Worm (Caenorhabditis elegans) whole organism, late embryonic: ENCODE data around the gene chil-22.

ENCODE experiments used
- F13H6.1 ChIP-seq: sonication (generic microtip); optimal IDR thresholded peaks from 2 replicates; lab custom pipeline; 2016; ENCODE audit warnings: missing genetic modification characterization, missing compliant biosample characterization
- K02D7.2 ChIP-seq: sonication (generic microtip); optimal IDR thresholded peaks from 2 replicates; lab custom pipeline; 2017; ENCODE audit warnings: mild to moderate bottlenecking, missing genetic modification characterization, missing compliant biosample characterization
- K09A11.1 ChIP-seq: sonication (generic microtip); optimal IDR thresholded peaks from 2 replicates; lab custom pipeline; 2017; ENCODE audit warnings: antibody characterized with exemption, mild to moderate bottlenecking, missing genetic modification characterization, missing compliant biosample characterization; ENCODE audit not compliant: insufficient read depth
- ama-1 ChIP-seq: fragments of 150-350 bp; optimal IDR thresholded peaks from 2 replicates; lab custom pipeline; 2014
- ceh-14 ChIP-seq: sonication (generic microtip); optimal IDR thresholded peaks from 2 replicates; lab custom pipeline; 2016; ENCODE audit warnings: missing genotype, missing genetic modification characterization, missing compliant biosample characterization
- ceh-19 ChIP-seq: fragments of 200-800 bp; sonication (Bioruptor generic); optimal IDR thresholded peaks from 2 replicates; lab custom pipeline; 2018; ENCODE audit warnings: mild to moderate bottlenecking, missing genetic modification characterization, missing compliant biosample characterization
- ceh-24 ChIP-seq: sonication (generic microtip); optimal IDR thresholded peaks from 2 replicates; lab custom pipeline; 2016; ENCODE audit warnings: mild to moderate bottlenecking, missing genetic modification characterization, missing compliant biosample characterization
- ceh-31 ChIP-seq: sonication (generic microtip); optimal IDR thresholded peaks from 2 replicates; lab custom pipeline; 2016; ENCODE audit warnings: missing genetic modification characterization, missing compliant biosample characterization
- ceh-48 ChIP-seq: sonication (generic microtip); optimal IDR thresholded peaks from 2 replicates; lab custom pipeline; 2016; ENCODE audit warnings: missing genetic modification characterization, inconsistent platforms, missing compliant biosample characterization
- ceh-9 ChIP-seq: sonication (generic microtip); optimal IDR thresholded peaks from 2 replicates; lab custom pipeline; 2016; ENCODE audit warnings: mild to moderate bottlenecking, missing genetic modification characterization, inconsistent platforms, missing compliant biosample characterization
- che-1 ChIP-seq: sonication (generic microtip); optimal IDR thresholded peaks from 2 replicates; lab custom pipeline; 2016; ENCODE audit warnings: mild to moderate bottlenecking, missing genetic modification characterization, missing compliant biosample characterization
- dmd-4 ChIP-seq: sonication (generic microtip); optimal IDR thresholded peaks from 2 replicates; lab custom pipeline; 2016; ENCODE audit warnings: borderline replicate concordance, missing genetic modification characterization, missing compliant biosample characterization
- elt-2 ChIP-seq: sonication (generic microtip); optimal IDR thresholded peaks from 2 replicates; lab custom pipeline; 2016; ENCODE audit warnings: missing genetic modification reagents, missing genetic modification characterization, missing compliant biosample characterization
- eyg-1 ChIP-seq: sonication (generic microtip); optimal IDR thresholded peaks from 2 replicates; lab custom pipeline; 2016; ENCODE audit warnings: missing genotype, missing genetic modification characterization, missing compliant biosample characterization
- fax-1 ChIP-seq: sonication (generic microtip); optimal IDR thresholded peaks from 2 replicates; lab custom pipeline; 2016; ENCODE audit warnings: missing genotype, missing genetic modification characterization, missing compliant biosample characterization
- fkh-10 ChIP-seq: fragments of 150-350 bp; optimal IDR thresholded peaks from 2 replicates; lab custom pipeline; 2014; ENCODE audit warnings: missing biosample characterization, missing genetic modification reagents, missing genetic modification characterization
- hlh-13 ChIP-seq: fragments of 200-800 bp; sonication (Bioruptor generic); optimal IDR thresholded peaks from 2 replicates; lab custom pipeline; 2018; ENCODE audit warnings: mild to moderate bottlenecking, missing genetic modification characterization, missing compliant biosample characterization
- hlh-30 ChIP-seq: sonication (generic microtip); optimal IDR thresholded peaks from 2 replicates; lab custom pipeline; 2017; ENCODE audit warnings: antibody characterized with exemption, missing genetic modification characterization, missing compliant biosample characterization; ENCODE audit not compliant: insufficient read depth
- madf-2 ChIP-seq: sonication (generic microtip); optimal IDR thresholded peaks from 2 replicates; lab custom pipeline; 2017; ENCODE audit warnings: missing genetic modification characterization, missing compliant biosample characterization
- mec-3 ChIP-seq: sonication (generic microtip); optimal IDR thresholded peaks from 2 replicates; lab custom pipeline; 2016; ENCODE audit warnings: borderline replicate concordance, missing genetic modification characterization, missing compliant biosample characterization
- nfya-1 ChIP-seq: sonication (generic microtip); optimal IDR thresholded peaks from 2 replicates; lab custom pipeline; 2017; ENCODE audit warnings: missing genetic modification characterization, mild to moderate bottlenecking, missing compliant biosample characterization, antibody characterized with exemption, moderate library complexity
- nhr-232 ChIP-seq: sonication (generic microtip); optimal IDR thresholded peaks from 2 replicates; lab custom pipeline; 2016; ENCODE audit warnings: missing genetic modification characterization, missing compliant biosample characterization
- pag-3 ChIP-seq: sonication (generic microtip); optimal IDR thresholded peaks from 2 replicates; lab custom pipeline; 2016; ENCODE audit warnings: missing compliant biosample characterization, missing genetic modification characterization, borderline replicate concordance
- pat-9 ChIP-seq: fragments of 200-800 bp; sonication (Bioruptor generic); optimal IDR thresholded peaks from 2 replicates; lab custom pipeline; 2018; ENCODE audit warnings: mild to moderate bottlenecking, missing genetic modification characterization, moderate library complexity, missing compliant biosample characterization
- pha-2 ChIP-seq: sonication (generic microtip); optimal IDR thresholded peaks from 2 replicates; lab custom pipeline; 2017; ENCODE audit warnings: mild to moderate bottlenecking, missing genetic modification characterization, missing compliant biosample characterization
- pqm-1 ChIP-seq: sonication (generic microtip); optimal IDR thresholded peaks from 2 replicates; lab custom pipeline; 2016; ENCODE audit warnings: missing genetic modification characterization, missing compliant biosample characterization
- ref-2 ChIP-seq: sonication (generic microtip); optimal IDR thresholded peaks from 2 replicates; lab custom pipeline; 2016; ENCODE audit warnings: missing genetic modification characterization, missing compliant biosample characterization
- rnt-1 ChIP-seq: sonication (generic microtip); optimal IDR thresholded peaks from 2 replicates; lab custom pipeline; 2016; ENCODE audit warnings: missing genetic modification characterization, missing compliant biosample characterization
- sox-4 ChIP-seq: sonication (generic microtip); optimal IDR thresholded peaks from 2 replicates; lab custom pipeline; 2017; ENCODE audit warnings: mild to moderate bottlenecking, missing genetic modification characterization, inconsistent platforms, missing compliant biosample characterization
- syd-9 ChIP-seq: sonication (generic microtip); optimal IDR thresholded peaks from 2 replicates; lab custom pipeline; 2016; ENCODE audit warnings: mild to moderate bottlenecking, missing genetic modification characterization, moderate library complexity, missing compliant biosample characterization
- tbx-2 ChIP-seq: sonication (generic microtip); optimal IDR thresholded peaks from 2 replicates; lab custom pipeline; 2016; ENCODE audit warnings: missing genetic modification characterization, missing compliant biosample characterization
- ttx-3 ChIP-seq: sonication (generic microtip); optimal IDR thresholded peaks from 2 replicates; lab custom pipeline; 2016; ENCODE audit warnings: missing genetic modification reagents, missing genetic modification characterization, missing compliant biosample characterization
- unc-3 ChIP-seq, 2 experiments: fragments of 200-800 bp in 1 of 2; sonication (Bioruptor generic) in 1 of 2; sonication (generic microtip) in 1 of 2; conservative IDR thresholded peaks in 1 of 2; optimal IDR thresholded peaks in 1 of 2; 2 replicates each; pipeline versions ENCODE4 v1.3.6 to Lab custom; 2016 to 2022; ENCODE audit warnings: missing compliant biosample characterization in 2 of 2, missing genetic modification characterization in 2 of 2, missing genetic modification reagents in 1 of 2
- unc-42 ChIP-seq: sonication (generic microtip); optimal IDR thresholded peaks from 2 replicates; lab custom pipeline; 2016; ENCODE audit warnings: missing genotype, missing genetic modification characterization, missing compliant biosample characterization
- unc-86 ChIP-seq: sonication (generic microtip); optimal IDR thresholded peaks from 2 replicates; lab custom pipeline; 2016; ENCODE audit warnings: missing genetic modification characterization, missing compliant biosample characterization
- ztf-16 ChIP-seq: sonication (generic microtip); optimal IDR thresholded peaks from 2 replicates; lab custom pipeline; 2017; ENCODE audit warnings: missing genetic modification characterization, missing compliant biosample characterization

Gene chil-22

DNA sequence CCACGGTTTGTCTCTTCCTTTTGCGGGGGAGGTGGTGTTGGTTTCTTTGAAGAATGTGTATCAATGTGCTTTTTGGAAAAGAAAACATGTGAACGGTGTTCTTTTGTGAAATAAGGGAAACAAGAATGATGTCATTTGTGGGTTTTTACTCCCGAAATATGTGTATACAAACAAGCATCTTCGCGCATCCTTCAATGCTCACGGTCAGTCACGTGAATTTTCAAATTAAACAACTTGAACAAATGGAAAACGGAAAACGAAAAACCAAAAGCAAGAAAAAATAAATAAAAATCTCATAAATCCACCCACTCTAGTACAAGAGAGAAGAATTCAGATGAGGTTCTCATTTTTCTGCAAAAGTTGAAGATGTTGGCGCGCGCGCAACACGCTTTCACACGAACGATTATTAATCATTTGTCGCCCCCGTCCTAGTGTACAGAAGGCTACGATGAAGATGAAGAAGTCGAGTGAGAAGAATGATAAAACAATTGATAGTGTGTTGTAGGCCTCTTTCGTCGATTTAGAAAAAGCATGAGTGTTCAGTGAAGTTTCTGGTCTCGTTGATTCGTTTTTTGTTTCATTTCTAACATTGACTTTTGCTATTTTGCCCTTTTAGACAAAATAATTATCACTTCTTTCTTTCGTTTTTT is 19.2 kb upstream of the chil-22 start:
- TF ChIP-seq fax-1 (no peak), ceh-14 (tag; lab: Kevin White, UChicago) (no peak), unc-42 (tag; lab: Kevin White, UChicago) (no peak), mec-3 (tag; lab: Kevin White, UChicago) (no peak), tbx-2 (tag; lab: Kevin White, UChicago) (no peak), ceh-48 (no peak), pag-3 (no peak), unc-86 (tag; lab: Kevin White, UChicago) (no peak)
- TF ChIP-seq, all 69 proteins: peak for 0

DNA sequence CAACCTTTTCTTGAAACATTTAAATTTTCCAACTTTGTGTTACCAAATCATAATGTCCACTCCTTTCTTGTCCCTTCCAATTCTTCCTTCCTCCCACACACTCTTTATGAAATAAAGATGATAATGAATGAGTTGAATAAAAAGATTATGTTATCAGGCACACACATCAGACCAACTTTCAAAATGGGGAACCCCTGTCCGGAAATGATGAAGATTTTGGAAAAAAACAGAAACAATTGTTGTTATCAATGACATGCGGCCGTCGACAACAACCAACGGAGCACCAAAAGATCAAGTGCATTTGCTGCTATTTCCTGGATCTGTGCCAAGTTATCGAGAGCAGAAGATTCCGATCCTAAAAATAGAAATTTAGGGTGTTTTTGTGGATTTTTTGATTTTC is 17.3 kb upstream of the chil-22 start:
- TF ChIP-seq pat-9 (tag; lab: Kevin White, UChicago) (no peak), ceh-19 (no peak), fkh-10 (GFP tag; lab: Kevin White, UChicago) (no peak), elt-2 (peak; percentile 28), hlh-13 (GFP tag; lab: Kevin White, UChicago) (no peak)
- TF ChIP-seq, all 69 proteins: peak for 1

DNA sequence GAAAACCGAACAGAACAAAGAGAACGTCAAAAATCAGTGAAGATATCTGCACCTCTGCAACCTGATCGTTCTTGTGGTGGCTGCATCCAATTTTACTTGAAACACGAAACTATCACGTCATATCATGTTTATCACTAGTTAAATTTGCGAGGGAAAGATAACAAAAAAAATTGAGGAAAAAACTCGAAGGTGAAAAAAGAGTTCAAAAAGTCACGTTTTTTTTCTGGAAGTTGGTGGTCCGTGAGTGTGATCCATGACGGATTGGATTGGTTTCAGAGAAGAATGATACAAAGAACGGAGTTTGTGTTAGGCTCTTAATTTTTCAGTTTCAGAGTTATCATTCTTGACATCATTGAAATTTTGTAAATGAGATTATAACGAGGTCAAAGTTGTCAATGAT is 16.5 kb upstream of the chil-22 start:
- TF ChIP-seq sox-4 (no peak), fax-1 (no peak), F13H6.1 (tag; lab: Kevin White, UChicago) (no peak), rnt-1 (tag; lab: Kevin White, UChicago) (no peak), ttx-3 (no peak), nhr-232 (no peak), eyg-1 (tag; lab: Kevin White, UChicago) (no peak), ceh-24 (no peak), unc-3 (GFP tag; conservative IDR thresholded peaks at IDR 0.05; lab: Robert Waterston, UW) (no peak), unc-3 (tag; optimal IDR thresholded peaks at IDR 0.05; lab: Kevin White, UChicago) (no peak), che-1 (tag; lab: Kevin White, UChicago) (no peak), fkh-10 (GFP tag; lab: Kevin White, UChicago) (no peak), pha-2 (no peak), ceh-9 (tag; lab: Kevin White, UChicago) (no peak), K09A11.1 (tag; lab: Kevin White, UChicago) (no peak), dmd-4 (no peak), syd-9 (tag; lab: Kevin White, UChicago) (no peak), ceh-31 (tag; lab: Kevin White, UChicago) (no peak), ama-1 (lab: Kevin White, UChicago) (no peak), pqm-1 (tag; lab: Kevin White, UChicago) (no peak), hlh-30 (tag; lab: Kevin White, UChicago) (no peak)

DNA sequence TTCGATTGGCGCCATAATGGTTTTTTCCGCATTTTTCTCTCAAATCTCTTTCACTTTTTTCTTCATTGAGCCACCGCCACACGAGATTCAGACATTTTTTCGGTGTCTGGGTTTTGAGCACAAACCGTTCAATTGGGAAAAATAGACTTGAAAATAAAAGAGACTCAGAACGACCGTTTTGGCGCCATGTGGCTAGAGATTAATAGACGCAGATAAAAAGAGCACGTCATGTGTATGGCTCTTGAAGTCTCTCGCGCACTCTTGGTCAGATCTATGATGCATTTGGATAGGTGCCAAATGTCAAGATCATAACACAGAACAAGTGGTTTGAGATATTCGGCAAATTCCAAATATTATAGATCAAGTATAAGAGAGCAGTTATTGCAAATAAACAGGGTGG is 15.4 kb upstream of the chil-22 start:
- TF ChIP-seq ama-1 (lab: Kevin White, UChicago) (no peak), pqm-1 (tag; lab: Kevin White, UChicago) (no peak), ref-2 (tag; lab: Kevin White, UChicago) (no peak), rnt-1 (tag; lab: Kevin White, UChicago) (no peak), K02D7.2 (no peak), madf-2 (no peak), elt-2 (no peak), pha-2 (no peak), ztf-16 (tag; lab: Kevin White, UChicago) (no peak), fax-1 (no peak), nfya-1 (tag; lab: Kevin White, UChicago) (no peak), unc-86 (tag; lab: Kevin White, UChicago) (no peak)
